Worm (Caenorhabditis elegans): ENCODE data around the gene F35G12.5.

F35G12.5 gene

ce11 chrIII:4612334-4612953 is 28.5 kb downstream of the F35G12.5 start, which contains the start of gene sel-2 (continued):
- no peak for TF ChIP-seq ama-1 (optimal IDR thresholded peaks at IDR 0.05)
- TF ChIP-seq F10B5.3 (tag; optimal IDR thresholded peaks at IDR 0.05) = no peak
- TF ChIP-seq aly-2 (tag; optimal IDR thresholded peaks at IDR 0.05) = no peak
- no peak for TF ChIP-seq ces-1 (GFP tag; optimal IDR thresholded peaks at IDR 0.05)
- no peak for TF ChIP-seq nhr-48 (tag; optimal IDR thresholded peaks at IDR 0.05)
- TF ChIP-seq ceh-32 (tag; optimal IDR thresholded peaks at IDR 0.05; ENCODE audit: poor library complexity) = no peak
- peak; percentile 78 for TF ChIP-seq fkh-10 (GFP tag; optimal IDR thresholded peaks at IDR 0.05)
- peak; percentile 25 for TF ChIP-seq mep-1 (tag; optimal IDR thresholded peaks at IDR 0.05)
- TF ChIP-seq lin-38 (GFP tag; IDR thresholded peaks at IDR 0.05) = no peak
- TF ChIP-seq cey-2 (tag; optimal IDR thresholded peaks at IDR 0.05; ENCODE audit: borderline replicate concordance, insufficient read depth) = no peak
- no peak for TF ChIP-seq mxl-3 (GFP tag; optimal IDR thresholded peaks at IDR 0.05)
- TF ChIP-seq arid-1 (GFP tag; conservative IDR thresholded peaks at IDR 0.05) = no peak
- no peak for TF ChIP-seq jun-1 (tag; optimal IDR thresholded peaks at IDR 0.05)
- no peak for TF ChIP-seq Y48G9A.11 (GFP tag; IDR thresholded peaks at IDR 0.05)
- no peak for TF ChIP-seq aha-1 (tag)
- TF ChIP-seq madf-9 (GFP tag; conservative IDR thresholded peaks at IDR 0.05) = no peak
- no peak for TF ChIP-seq D1046.2 (GFP tag; IDR thresholded peaks at IDR 0.05)
- TF ChIP-seq T20F7.1 (GFP tag; optimal IDR thresholded peaks at IDR 0.05) = no peak
- no peak for TF ChIP-seq attf-4 (tag; optimal IDR thresholded peaks at IDR 0.05)
- no peak for TF ChIP-seq ctbp-1 (GFP tag; IDR thresholded peaks at IDR 0.05)
- TF ChIP-seq F26F4.8 (GFP tag; conservative IDR thresholded peaks at IDR 0.05) = no peak
- no peak for TF ChIP-seq dve-1 (tag; optimal IDR thresholded peaks at IDR 0.05; ENCODE audit: insufficient read depth)
- TF ChIP-seq nhr-77 (tag; optimal IDR thresholded peaks at IDR 0.05) = no peak
- no peak for TF ChIP-seq nhr-76 (tag; optimal IDR thresholded peaks at IDR 0.05)
- TF ChIP-seq set-16 (GFP tag; IDR thresholded peaks at IDR 0.05) = no peak
- TF ChIP-seq pha-4 (GFP tag; IDR thresholded peaks at IDR 0.05) = no peak
- TF ChIP-seq pha-4 (tag; optimal IDR thresholded peaks at IDR 0.05) = no peak
- TF ChIP-seq vab-7 (GFP tag; IDR thresholded peaks at IDR 0.05) = no peak
- TF ChIP-seq pqm-1 (tag; optimal IDR thresholded peaks at IDR 0.05) = no peak
- TF ChIP-seq mxl-2 (GFP tag; conservative IDR thresholded peaks at IDR 0.05) = no peak
- peak in 1 of 2 experiments; percentile 34 for TF ChIP-seq lsy-2 (tag; optimal IDR thresholded peaks at IDR 0.05)
- no peak for TF ChIP-seq nhr-10 (tag; optimal IDR thresholded peaks at IDR 0.05)
- TF ChIP-seq Y105C5A.15 (GFP tag; IDR thresholded peaks at IDR 0.05) = no peak
- no peak for TF ChIP-seq lin-15B (tag; optimal IDR thresholded peaks at IDR 0.05)
- no peak for TF ChIP-seq Y75B8A.6 (GFP tag; IDR thresholded peaks at IDR 0.05)

ce11 chrIII:4616071-4616571 is 32.2 kb downstream of the F35G12.5 start, which contains the start of gene lips-3:
TSS of gene lips-3 (plus strand) at chrIII:4616528.
- TF ChIP-seq hlh-11 (tag; optimal IDR thresholded peaks at IDR 0.05) = peak; percentile 26
- no peak for TF ChIP-seq F49E8.2 (tag; optimal IDR thresholded peaks at IDR 0.05; ENCODE audit: borderline replicate concordance)
- no peak for TF ChIP-seq pqm-1 (tag; optimal IDR thresholded peaks at IDR 0.05)
- TF ChIP-seq unc-62 (GFP tag; optimal IDR thresholded peaks at IDR 0.05 in 1 of 2) = peak in 1 of 2 experiments; percentile 97
- no peak for TF ChIP-seq unc-62 (tag; optimal IDR thresholded peaks at IDR 0.05)
- TF ChIP-seq F37D6.2 (tag; optimal IDR thresholded peaks at IDR 0.05) = no peak
- no peak for TF ChIP-seq dmd-8 (GFP tag; IDR thresholded peaks at IDR 0.05)

Measured in whole organism, L4 larva.